Fruit fly (Drosophila melanogaster) whole organism, wandering third instar larva: ENCODE data around the gene CG9121.

Source experiments
- Dif ChIP-seq: fragments of 200-275, 200-300 bp; sonication (Bioruptor generic); optimal IDR thresholded peaks from 2 replicates; lab custom pipeline; 2018; ENCODE audit warnings: missing biosample characterization, missing genetic modification characterization; ENCODE audit not compliant: partially characterized antibody
- jim ChIP-seq: fragments of 175-275, 200-325 bp; sonication (Bioruptor generic); optimal IDR thresholded peaks from 2 replicates; lab custom pipeline; 2016; ENCODE audit warnings: missing biosample characterization, mild to moderate bottlenecking, missing genetic modification characterization
- psq ChIP-seq: fragments of 200-800 bp; sonication (Bioruptor generic); optimal IDR thresholded peaks from 3 replicates; lab custom pipeline; 2017; ENCODE audit warnings: missing biosample characterization, mild to moderate bottlenecking, missing genetic modification characterization, moderate library complexity
- tai ChIP-seq: sonication (Bioruptor generic); optimal IDR thresholded peaks from 2 replicates; lab custom pipeline; 2016; ENCODE audit warnings: missing biosample characterization, missing genetic modification characterization

dm6 chr2L:5000919-5001581 lies 49.8 kb downstream of the CG9121 start:
- TF ChIP-seq Dif (GFP tag; lab: Kevin White, UChicago), result peak; percentile 77
- TF ChIP-seq psq (GFP tag; lab: Kevin White, UChicago), result no peak
- TF ChIP-seq tai (GFP tag; lab: Kevin White, UChicago), result no peak
- TF ChIP-seq jim, result no peak
